Worm (Caenorhabditis elegans) whole organism, midembryonic: ENCODE results near the gene map-1.

ENCODE experiments used
- T22C8.4 ChIP-seq: fragments of 200-800 bp; sonication (Bioruptor generic); IDR thresholded peaks from 2 replicates; pipeline ENCODE4 v1.3.6; 2022; ENCODE audit warnings: missing genetic modification characterization, missing compliant biosample characterization
- cog-1 ChIP-seq: sonication (generic microtip); optimal IDR thresholded peaks from 2 replicates; lab custom pipeline; 2016; ENCODE audit warnings: missing genetic modification characterization, missing compliant biosample characterization
- flt-1 ChIP-seq: fragments of 200-800 bp; sonication (Bioruptor generic); IDR thresholded peaks from 2 replicates; pipeline ENCODE4 v1.3.6; 2022; ENCODE audit warnings: missing genetic modification characterization, missing compliant biosample characterization
- klf-2 ChIP-seq: fragments of 200-800 bp; sonication (Bioruptor generic); conservative IDR thresholded peaks from 2 replicates; pipeline ENCODE4 v1.3.6; 2022; ENCODE audit warnings: missing genetic modification reagents, missing genetic modification characterization, missing compliant biosample characterization
- med-1 ChIP-seq: sonication (generic microtip); optimal IDR thresholded peaks from 2 replicates; lab custom pipeline; 2017; ENCODE audit warnings: missing genetic modification characterization, mild to moderate bottlenecking, missing compliant biosample characterization, antibody characterized with exemption, missing genetic modification reagents; ENCODE audit not compliant: insufficient read depth
- ref-1 ChIP-seq: fragments of 200-800 bp; sonication (Bioruptor generic); conservative IDR thresholded peaks from 2 replicates; pipeline ENCODE4 v1.3.6; 2022; ENCODE audit warnings: missing genetic modification reagents, missing genetic modification characterization, missing compliant biosample characterization
- tab-1 ChIP-seq: fragments of 200-800 bp; sonication (Bioruptor generic); IDR thresholded peaks from 2 replicates; pipeline ENCODE4 v1.3.6; 2022; ENCODE audit warnings: missing genetic modification characterization, missing compliant biosample characterization
- ztf-23 ChIP-seq: fragments of 200-800 bp; sonication (Bioruptor generic); IDR thresholded peaks from 2 replicates; pipeline ENCODE4 v1.3.6; 2022; ENCODE audit warnings: missing genetic modification reagents, missing genetic modification characterization, missing compliant biosample characterization
- ztf-29 ChIP-seq: fragments of 200-800 bp; sonication (Bioruptor generic); IDR thresholded peaks from 2 replicates; pipeline ENCODE4 v1.3.6; 2022; ENCODE audit warnings: missing genetic modification reagents, missing genetic modification characterization, missing compliant biosample characterization

map-1 gene

DNA sequence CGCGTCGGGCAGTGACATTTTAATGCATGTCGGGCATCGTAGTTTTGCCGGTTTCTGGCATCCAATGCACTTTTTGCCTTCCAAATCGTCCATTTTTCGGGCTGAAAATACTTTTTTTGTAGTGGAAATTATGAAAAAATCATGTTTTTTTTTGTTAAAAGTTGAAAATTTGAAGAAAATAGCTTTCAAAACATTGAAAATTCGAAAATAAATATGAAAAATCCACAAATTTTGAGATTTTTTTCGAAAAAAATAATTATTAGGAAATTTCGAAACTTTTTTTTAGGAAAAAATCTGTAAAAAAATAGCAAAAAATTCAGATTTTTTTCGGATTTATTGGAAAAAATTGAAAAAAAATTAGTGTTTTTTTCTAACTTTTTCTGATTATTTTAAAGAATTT lies at the start of gene map-1:
TSS of gene map-1 (minus strand) at position 101 of the 400 bp plus-strand sequence.
- TF ChIP-seq tab-1 (no peak), ref-1 (no peak), T22C8.4 (no peak), flt-1 (GFP tag; lab: Robert Waterston, UW) (no peak)

DNA sequence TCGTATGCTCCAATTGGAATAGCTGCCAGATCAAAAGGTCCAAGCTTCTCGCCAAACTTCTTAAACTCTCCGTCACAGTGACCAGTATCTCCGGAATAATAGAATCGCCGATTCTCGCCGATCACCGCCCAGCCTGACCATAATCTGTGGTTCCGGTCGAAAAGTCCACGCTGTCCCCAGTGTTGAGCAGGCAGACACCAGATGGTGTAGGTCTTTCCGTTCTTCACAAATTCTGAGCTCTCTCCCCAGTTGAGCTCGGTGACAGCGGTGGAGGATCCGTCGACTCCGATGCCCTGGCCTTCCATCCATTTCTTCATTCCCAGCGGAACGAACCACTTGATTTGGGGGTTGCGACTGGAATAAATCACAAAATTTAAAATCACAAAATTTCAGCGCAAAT lies 49.6 kb upstream of the map-1 start:
- TF ChIP-seq ref-1 (no peak), cog-1 (tag; lab: Kevin White, UChicago) (no peak), tab-1 (no peak), klf-2 (GFP tag; lab: Robert Waterston, UW) (no peak), T22C8.4 (no peak), med-1 (no peak), flt-1 (GFP tag; lab: Robert Waterston, UW) (no peak), ztf-29 (GFP tag; lab: Robert Waterston, UW) (no peak), ztf-23 (no peak)

DNA sequence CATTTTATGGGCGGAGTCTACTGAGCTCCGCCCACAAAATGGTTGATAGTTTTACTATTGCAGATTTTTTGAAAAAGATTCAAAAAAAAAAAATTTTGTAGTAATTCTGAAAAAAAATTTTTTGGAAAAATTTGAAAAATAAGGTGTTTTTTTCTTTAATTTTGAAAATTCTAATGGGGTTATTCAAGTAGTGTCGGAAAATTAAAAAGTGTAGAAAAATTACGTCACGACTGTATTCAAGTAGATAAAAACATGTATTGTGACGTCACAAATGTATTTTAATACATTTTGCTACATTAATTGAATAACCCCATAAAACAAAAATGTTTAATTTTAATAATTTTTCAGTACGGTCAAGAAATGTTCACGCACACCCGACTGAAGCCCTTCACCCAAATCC lies 46.6 kb upstream of the map-1 start:
- TF ChIP-seq T22C8.4 (no peak), flt-1 (GFP tag; lab: Robert Waterston, UW) (no peak), klf-2 (GFP tag; lab: Robert Waterston, UW) (no peak), ztf-29 (GFP tag; lab: Robert Waterston, UW) (no peak), ztf-23 (no peak), med-1 (no peak), cog-1 (tag; lab: Kevin White, UChicago) (no peak), ref-1 (no peak), tab-1 (no peak)

DNA sequence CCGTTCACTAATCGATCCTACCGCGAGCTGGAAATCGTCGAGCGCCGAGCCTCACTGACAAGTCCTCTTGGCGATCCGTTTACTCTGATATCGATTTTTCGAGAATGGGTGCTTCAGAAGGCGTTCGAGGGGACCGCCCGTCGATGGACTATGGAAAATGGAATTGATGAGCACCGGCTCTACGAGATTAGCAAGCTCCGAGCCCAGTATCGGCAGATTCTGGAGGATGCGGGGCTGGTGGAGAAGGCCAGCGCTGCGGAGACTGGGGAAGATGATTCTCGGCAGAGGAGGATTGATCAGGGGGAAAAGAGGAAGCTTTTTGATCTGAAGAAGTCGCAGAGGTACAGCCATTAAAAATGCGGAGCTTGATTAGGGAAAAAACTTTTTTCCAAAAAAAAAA lies 44.8 kb upstream of the map-1 start:
- no peak for TF ChIP-seq ref-1
- no peak for TF ChIP-seq T22C8.4
- no peak for TF ChIP-seq flt-1 (GFP tag; lab: Robert Waterston, UW)
- TF ChIP-seq cog-1 (tag; lab: Kevin White, UChicago), result no peak
- TF ChIP-seq med-1, result no peak
- TF ChIP-seq tab-1, result no peak
- no peak for TF ChIP-seq klf-2 (GFP tag; lab: Robert Waterston, UW)
- TF ChIP-seq ztf-29 (GFP tag; lab: Robert Waterston, UW), result no peak
- no peak for TF ChIP-seq ztf-23

DNA sequence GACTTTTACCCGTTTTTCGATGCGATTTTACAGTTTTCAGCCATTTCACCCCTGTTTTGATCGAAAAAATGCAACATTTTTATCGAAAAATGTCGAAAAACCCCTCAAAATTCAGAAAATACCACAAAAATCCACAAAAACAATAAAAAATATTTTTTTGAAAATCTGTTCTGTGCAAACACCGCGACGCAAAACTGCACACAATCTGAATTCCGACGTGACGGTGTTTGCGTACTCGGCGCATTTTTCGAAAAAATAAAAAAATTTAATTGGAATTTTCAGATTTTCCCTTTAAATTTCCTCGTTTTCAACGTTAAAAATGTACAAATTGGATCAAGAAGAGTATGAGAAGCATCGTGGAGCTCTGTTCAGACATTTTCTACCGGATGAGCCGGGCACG lies 39.2 kb upstream of the map-1 start, which contains the start of gene smgl-2:
TSS of gene smgl-2 (plus strand) at position 320 of the 400 bp plus-strand sequence.
- no peak for TF ChIP-seq med-1
- TF ChIP-seq cog-1 (tag; lab: Kevin White, UChicago), result peak; percentile 38

DNA sequence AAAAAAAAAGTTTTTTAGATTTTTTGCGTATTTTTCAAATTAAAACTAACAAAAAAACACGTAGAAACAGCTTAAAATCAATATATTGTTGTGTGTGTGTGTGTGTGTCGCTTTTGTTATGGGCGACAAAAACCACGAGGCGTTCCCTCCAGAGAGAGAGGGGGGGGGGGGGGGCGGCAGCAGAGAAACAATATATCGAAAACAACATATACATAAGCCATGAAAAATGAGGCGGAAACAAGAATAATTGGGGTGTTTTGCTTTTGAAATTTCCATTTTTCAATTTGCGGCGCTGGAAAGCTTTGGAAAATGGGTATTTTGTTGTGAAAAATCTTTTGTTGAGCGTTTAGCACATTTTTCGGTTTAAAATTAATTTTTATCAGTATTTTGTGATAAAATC lies 38.7 kb upstream of the map-1 start, which contains the start of gene Y37E11AM.2:
TSS of gene Y37E11AM.2 (minus strand) at position 101 of the 400 bp plus-strand sequence.
- TF ChIP-seq klf-2 (GFP tag; lab: Robert Waterston, UW) (no peak), tab-1 (no peak), cog-1 (tag; lab: Kevin White, UChicago) (no peak), ztf-29 (GFP tag; lab: Robert Waterston, UW) (no peak), ztf-23 (no peak), flt-1 (GFP tag; lab: Robert Waterston, UW) (no peak), ref-1 (no peak), T22C8.4 (no peak)

DNA sequence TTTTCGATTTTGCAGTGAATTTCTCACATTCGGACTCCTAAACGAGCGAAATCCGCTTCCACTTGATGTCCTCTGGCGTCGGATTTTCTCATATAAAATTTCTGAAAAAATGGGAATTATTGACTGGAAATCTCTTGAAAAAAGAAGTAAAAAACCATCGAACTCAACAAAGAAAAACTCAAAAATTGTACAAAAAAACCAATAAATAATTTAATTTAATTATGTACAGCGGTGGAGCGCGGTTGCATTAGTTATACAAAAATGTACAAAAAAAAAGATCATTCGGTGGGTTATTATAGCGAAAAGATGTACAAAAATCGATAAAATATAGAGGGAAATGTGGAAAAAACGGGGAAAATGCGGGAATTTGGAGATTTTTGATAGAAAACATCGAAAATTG lies 36.0 kb upstream of the map-1 start, which contains the start of gene Y37E11AM.4:
TSS of gene Y37E11AM.4 (minus strand) at position 101 of the 400 bp plus-strand sequence.
- TF ChIP-seq klf-2 (GFP tag; lab: Robert Waterston, UW) (no peak), tab-1 (no peak), T22C8.4 (no peak), flt-1 (GFP tag; lab: Robert Waterston, UW) (no peak), ztf-23 (no peak), ref-1 (no peak), ztf-29 (GFP tag; lab: Robert Waterston, UW) (no peak), cog-1 (tag; lab: Kevin White, UChicago) (no peak), med-1 (no peak)

DNA sequence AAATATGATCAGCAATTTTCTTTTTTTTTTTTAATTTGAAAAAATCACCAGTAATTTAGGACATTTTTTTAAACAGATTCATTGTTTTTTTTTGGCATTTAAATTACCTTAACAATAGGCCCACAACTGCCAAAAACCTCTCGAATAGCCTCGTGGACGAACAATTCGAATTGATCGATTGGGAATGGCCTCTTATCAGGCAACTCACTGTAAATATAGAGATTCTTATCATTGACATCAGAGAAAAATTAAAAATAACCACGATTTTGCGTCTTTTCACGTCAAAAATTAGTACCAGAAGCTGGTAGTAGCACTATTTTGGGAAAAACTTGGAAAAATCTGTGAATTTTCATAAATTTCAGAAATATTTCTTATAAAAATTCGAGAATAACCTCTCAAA lies 35.3 kb upstream of the map-1 start:
- no peak for TF ChIP-seq klf-2 (GFP tag; lab: Robert Waterston, UW)

DNA sequence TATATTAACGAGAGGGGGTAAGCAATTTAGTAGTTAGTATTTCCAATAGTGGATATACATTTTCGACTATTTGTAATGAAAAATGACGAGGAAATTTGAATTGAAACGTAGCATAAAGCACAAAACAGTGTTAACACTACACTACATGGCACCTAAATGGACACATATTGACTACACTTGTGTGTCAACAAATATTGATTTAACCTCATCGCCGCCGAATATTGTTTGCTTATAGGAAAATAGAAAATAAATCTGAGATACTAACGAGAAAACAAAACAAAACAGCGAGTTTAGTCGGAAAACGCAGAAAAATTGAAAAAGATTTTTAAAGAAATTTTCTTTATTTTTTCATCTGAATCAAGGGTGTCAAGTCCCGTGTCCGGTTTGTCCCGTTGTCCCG lies 34.0 kb upstream of the map-1 start:
- TF ChIP-seq cog-1 (tag; lab: Kevin White, UChicago) (no peak), tab-1 (no peak), T22C8.4 (no peak), ztf-29 (GFP tag; lab: Robert Waterston, UW) (no peak), klf-2 (GFP tag; lab: Robert Waterston, UW) (no peak), med-1 (no peak), ztf-23 (no peak), ref-1 (no peak), flt-1 (GFP tag; lab: Robert Waterston, UW) (no peak)

DNA sequence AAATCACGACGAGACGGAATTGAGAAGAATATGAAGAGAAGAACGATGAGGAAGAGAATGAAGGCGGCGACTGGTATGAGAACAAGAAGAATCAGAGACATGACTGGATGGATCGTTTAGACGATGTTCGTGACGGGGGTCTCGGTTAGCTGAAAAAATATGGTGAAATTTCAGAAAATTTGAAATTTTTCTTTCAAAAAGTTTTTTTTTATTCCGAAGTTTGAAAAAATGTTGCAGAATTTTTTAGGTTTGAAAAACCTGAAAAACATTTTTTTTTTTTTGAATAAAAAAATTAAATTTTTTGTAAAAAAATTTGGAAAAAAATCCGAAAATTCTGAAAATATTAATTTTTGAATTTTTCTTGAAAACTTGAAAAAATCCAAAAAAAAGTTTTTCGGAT lies 32.4 kb upstream of the map-1 start, which contains the start of gene Y37E11AM.3:
TSS of gene Y37E11AM.3 (minus strand) at position 101 of the 400 bp plus-strand sequence.
- TF ChIP-seq ref-1 (no peak), flt-1 (GFP tag; lab: Robert Waterston, UW) (no peak), ztf-23 (no peak), T22C8.4 (no peak), med-1 (no peak), cog-1 (tag; lab: Kevin White, UChicago) (no peak), ztf-29 (GFP tag; lab: Robert Waterston, UW) (no peak), tab-1 (no peak), klf-2 (GFP tag; lab: Robert Waterston, UW) (no peak)

DNA sequence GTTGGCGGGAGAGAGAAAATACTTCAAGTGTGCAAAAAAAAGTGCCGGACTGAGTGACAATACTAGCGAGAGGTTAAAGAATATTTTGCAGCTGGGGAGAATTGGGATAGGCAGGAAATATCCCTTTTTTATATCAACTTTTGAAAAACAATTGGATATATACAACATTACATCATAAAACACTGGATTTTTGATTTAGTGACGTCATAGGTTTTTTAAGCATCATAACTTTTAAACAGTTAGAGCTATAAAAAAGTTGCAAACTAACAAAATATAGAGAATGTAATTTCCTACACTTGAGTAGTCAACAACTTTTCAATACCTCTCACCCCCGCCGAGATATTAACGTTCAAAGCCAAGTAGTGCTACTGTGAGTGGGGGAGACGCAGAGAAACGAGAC lies 24.1 kb upstream of the map-1 start:
- TF ChIP-seq ztf-23 (no peak), T22C8.4 (no peak), cog-1 (tag; lab: Kevin White, UChicago) (no peak)

DNA sequence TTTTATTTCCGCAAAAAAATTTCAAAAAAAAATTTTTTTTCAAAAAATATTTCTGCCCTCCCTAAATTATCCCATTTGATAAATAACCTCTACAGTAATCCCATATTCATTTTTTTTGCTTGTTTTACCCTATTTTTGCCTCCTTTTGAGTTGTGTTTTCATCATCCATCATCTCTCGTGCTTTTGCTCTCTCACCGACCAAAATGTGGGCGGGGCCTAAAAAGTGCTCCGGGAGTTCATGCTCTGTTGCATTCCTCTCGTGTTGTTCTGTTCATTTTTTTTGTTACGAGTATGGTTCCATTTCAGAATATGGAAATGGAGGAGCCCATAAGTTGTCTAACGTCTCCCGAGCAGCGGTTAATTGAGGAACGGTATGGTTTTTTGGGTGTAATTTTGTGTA lies 22.5 kb upstream of the map-1 start, which contains the start of gene Y37E11AL.1:
TSS of gene Y37E11AL.1 (plus strand) at position 301 of the 400 bp plus-strand sequence.
- no peak for TF ChIP-seq ztf-29 (GFP tag; lab: Robert Waterston, UW)
- TF ChIP-seq cog-1 (tag; lab: Kevin White, UChicago), result no peak
- no peak for TF ChIP-seq flt-1 (GFP tag; lab: Robert Waterston, UW)
- no peak for TF ChIP-seq klf-2 (GFP tag; lab: Robert Waterston, UW)
- TF ChIP-seq ztf-23, result no peak
- no peak for TF ChIP-seq T22C8.4
